Fruit fly (Drosophila melanogaster) Kc167 (cell line): Measurements from ENCODE around the gene Top3alpha.

Source experiments
- Sin3A ChIP-seq: fragments of >200 bp; optimal IDR thresholded peaks from 2 replicates; lab custom pipeline; 2018; ENCODE audit warnings: missing external identifiers
- psq ChIP-seq: fragments of >200 bp; optimal IDR thresholded peaks from 2 replicates; lab custom pipeline; 2017; ENCODE audit warnings: missing external identifiers

dm6 chr2L:19455723-19456122, 42.2 kb upstream of the Top3alpha start:
- TF ChIP-seq psq (lab: Kevin White, UChicago) (no peak), Sin3A (lab: Kevin White, UChicago) (no peak)
